Worm (Caenorhabditis elegans) whole organism, L2 larva: Measurements from ENCODE around the gene C50D2.1.
"Not testable (repeated sequence)": the region's sequence is repeated elsewhere in the genome, so short reads cannot be mapped to it uniquely, and the experiment has no call there.

Source experiments
- C34F6.9 ChIP-seq: fragments of 150-350 bp; optimal IDR thresholded peaks from 2 replicates; lab custom pipeline; 2014; ENCODE audit warnings: missing biosample characterization, missing genetic modification characterization
- R02D3.7 ChIP-seq: fragments of 150-350 bp; optimal IDR thresholded peaks from 2 replicates; lab custom pipeline; 2014; ENCODE audit warnings: missing biosample characterization, missing genetic modification characterization
- Y55F3AM.14 ChIP-seq: fragments of 200-800 bp; sonication (Bioruptor generic); optimal IDR thresholded peaks from 2 replicates; lab custom pipeline; 2018; ENCODE audit warnings: mild to moderate bottlenecking, missing genetic modification characterization, missing compliant biosample characterization
- ZK546.5 ChIP-seq: sonication (generic microtip); optimal IDR thresholded peaks from 2 replicates; lab custom pipeline; 2017; ENCODE audit warnings: missing biosample characterization, missing genetic modification characterization
- alr-1 ChIP-seq: fragments of 150-350 bp; optimal IDR thresholded peaks from 2 replicates; lab custom pipeline; 2014; ENCODE audit warnings: missing biosample characterization, missing genetic modification characterization
- ama-1 ChIP-seq: fragments of 150-350 bp; optimal IDR thresholded peaks from 2 replicates; lab custom pipeline; 2018; ENCODE audit warnings: inconsistent platforms
- blmp-1 ChIP-seq: sonication (generic microtip); optimal IDR thresholded peaks from 2 replicates; lab custom pipeline; 2017; ENCODE audit warnings: missing genetic modification characterization, mild to moderate bottlenecking, missing compliant biosample characterization, antibody characterized with exemption, moderate library complexity; ENCODE audit not compliant: insufficient read depth
- ceh-16 ChIP-seq: fragments of 150-350 bp; optimal IDR thresholded peaks from 2 replicates; lab custom pipeline; 2014; ENCODE audit warnings: missing biosample characterization, missing genetic modification characterization
- ceh-82 ChIP-seq: fragments of 150-350 bp; optimal IDR thresholded peaks from 2 replicates; lab custom pipeline; 2014; ENCODE audit warnings: missing biosample characterization, missing genetic modification characterization
- crh-2 ChIP-seq: sonication (generic microtip); optimal IDR thresholded peaks from 2 replicates; lab custom pipeline; 2017; ENCODE audit warnings: missing biosample characterization, missing genetic modification characterization
- dmd-4 ChIP-seq: sonication (generic microtip); optimal IDR thresholded peaks from 2 replicates; lab custom pipeline; 2017; ENCODE audit warnings: missing biosample characterization, missing genetic modification characterization
- elt-3 ChIP-seq: sonication (generic microtip); optimal IDR thresholded peaks from 2 replicates; lab custom pipeline; 2017; ENCODE audit warnings: missing biosample characterization, missing genetic modification characterization
- fos-1 ChIP-seq: fragments of 150-350 bp; optimal IDR thresholded peaks from 2 replicates; lab custom pipeline; 2014; ENCODE audit warnings: missing biosample characterization, missing genetic modification characterization
- gmeb-1 ChIP-seq: fragments of 150-350 bp; optimal IDR thresholded peaks from 2 replicates; lab custom pipeline; 2014; ENCODE audit warnings: missing biosample characterization, missing genetic modification characterization
- lin-13 ChIP-seq: fragments of 150-350 bp; optimal IDR thresholded peaks from 2 replicates; lab custom pipeline; 2014; ENCODE audit warnings: missing biosample characterization, missing genetic modification reagents, missing genetic modification characterization
- lsy-2 ChIP-seq, 2 experiments: fragments of 150-350 bp in 1 of 2; sonication (generic microtip) in 1 of 2; optimal IDR thresholded peaks; 2 replicates each; lab custom pipeline; 2014 to 2017; ENCODE audit warnings: missing biosample characterization in 2 of 2, missing genetic modification characterization in 2 of 2
- mab-5 ChIP-seq: fragments of 150-350 bp; optimal IDR thresholded peaks from 2 replicates; lab custom pipeline; 2014; ENCODE audit warnings: missing biosample characterization, missing genetic modification characterization
- nhr-12 ChIP-seq: fragments of 150-350 bp; optimal IDR thresholded peaks from 2 replicates; lab custom pipeline; 2014; ENCODE audit warnings: missing biosample characterization, missing genetic modification characterization
- nhr-129 ChIP-seq: fragments of 150-350 bp; optimal IDR thresholded peaks from 2 replicates; lab custom pipeline; 2014; ENCODE audit warnings: missing biosample characterization, missing genetic modification characterization
- nhr-21 ChIP-seq: fragments of 150-350 bp; optimal IDR thresholded peaks from 2 replicates; lab custom pipeline; 2014; ENCODE audit warnings: missing biosample characterization, missing genetic modification characterization
- nhr-23 ChIP-seq: fragments of 150-350 bp; optimal IDR thresholded peaks from 2 replicates; lab custom pipeline; 2014; ENCODE audit warnings: missing biosample characterization, missing genetic modification reagents, missing genetic modification characterization
- nhr-25 ChIP-seq: fragments of 150-350 bp; sonication (generic microtip); optimal IDR thresholded peaks from 3 replicates; lab custom pipeline; 2014; ENCODE audit warnings: missing biosample characterization, missing genetic modification characterization
- nhr-6 ChIP-seq: fragments of 150-350 bp; optimal IDR thresholded peaks from 2 replicates; lab custom pipeline; 2014; ENCODE audit warnings: missing biosample characterization, missing genetic modification characterization
- nhr-77 ChIP-seq: fragments of 150-350 bp; optimal IDR thresholded peaks from 2 replicates; lab custom pipeline; 2014; ENCODE audit warnings: missing biosample characterization, missing genetic modification characterization
- sem-4 ChIP-seq: fragments of 150-350 bp; optimal IDR thresholded peaks from 2 replicates; lab custom pipeline; 2014; ENCODE audit warnings: missing biosample characterization, missing genetic modification reagents, missing genetic modification characterization
- sma-3 ChIP-seq: sonication (generic microtip); optimal IDR thresholded peaks from 2 replicates; lab custom pipeline; 2016; ENCODE audit warnings: missing genetic modification reagents, missing genetic modification characterization, missing compliant biosample characterization
- unc-39 ChIP-seq: fragments of 150-350 bp; optimal IDR thresholded peaks from 2 replicates; lab custom pipeline; 2014; ENCODE audit warnings: missing biosample characterization, missing genetic modification characterization
- unc-55 ChIP-seq: fragments of 150-350 bp; sonication (generic microtip); optimal IDR thresholded peaks from 3 replicates; lab custom pipeline; 2014; ENCODE audit warnings: missing biosample characterization, missing genetic modification reagents, missing genetic modification characterization
- unc-62 ChIP-seq: fragments of 150-350 bp; optimal IDR thresholded peaks from 2 replicates; lab custom pipeline; 2014; ENCODE audit warnings: missing biosample characterization, missing genetic modification reagents, missing genetic modification characterization
- ztf-1 ChIP-seq: fragments of 200-800 bp; sonication (Bioruptor generic); conservative IDR thresholded peaks from 2 replicates; pipeline ENCODE4 v1.3.6; 2022; ENCODE audit warnings: missing genetic modification characterization, missing compliant biosample characterization
- ztf-11 ChIP-seq: sonication (generic microtip); optimal IDR thresholded peaks from 2 replicates; lab custom pipeline; 2017; ENCODE audit warnings: missing biosample characterization, missing genetic modification characterization
- ztf-4 ChIP-seq: fragments of 150-350 bp; optimal IDR thresholded peaks from 2 replicates; lab custom pipeline; 2014; ENCODE audit warnings: missing biosample characterization, missing genetic modification characterization

C50D2.1 gene

DNA sequence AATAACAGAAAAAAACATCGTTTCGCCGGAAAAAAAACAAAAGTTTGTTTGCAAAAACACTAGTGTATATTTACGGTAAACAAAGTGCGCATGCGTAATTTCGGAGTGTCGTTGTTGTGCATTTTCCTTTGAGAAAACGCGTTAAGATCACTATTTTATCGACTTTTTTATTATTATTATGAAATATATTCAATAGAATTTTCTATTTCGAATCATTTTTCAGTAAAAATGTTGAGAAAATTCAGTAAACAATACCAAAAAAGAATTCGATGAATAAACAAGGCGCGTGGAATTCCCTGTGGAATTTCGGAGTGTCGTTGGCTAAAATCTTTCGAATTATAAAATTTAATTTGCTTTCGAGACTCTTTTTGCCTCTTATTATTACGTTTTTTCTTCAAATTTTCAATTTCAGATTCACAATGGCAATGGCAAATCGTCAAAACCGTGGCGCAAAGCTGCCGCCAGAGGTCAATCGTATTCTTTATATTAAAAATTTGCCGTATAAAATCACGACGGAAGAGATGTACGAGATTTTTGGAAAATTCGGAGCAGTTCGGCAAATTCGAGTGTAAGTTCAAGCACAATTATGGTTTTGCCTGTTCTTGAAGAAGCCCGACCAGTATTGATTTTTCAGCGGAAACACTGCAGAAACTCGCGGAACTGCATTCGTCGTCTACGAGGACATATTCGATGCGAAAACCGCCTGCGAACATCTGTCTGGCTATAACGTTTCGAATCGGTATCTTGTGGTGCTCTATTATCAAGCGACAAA is 13.2 kb upstream of the C50D2.1 start, which contains the start of the genes luc-7L3 and sftb-6:
Gene luc-7L3 (minus strand): TSS at position 36 of the 772 bp plus-strand sequence.
Gene sftb-6 (plus strand): TSS at position 413 of the 772 bp plus-strand sequence.
- TF ChIP-seq R02D3.7 (peak; percentile 93), unc-39 (tag; lab: Kevin White, UChicago) (no peak), lin-13 (peak; percentile 57), lsy-2 (tag; optimal IDR thresholded peaks at IDR 0.05; lab: Kevin White, UChicago) (peak; percentile 54 to 83), nhr-6 (tag; lab: Kevin White, UChicago) (peak; percentile 20), crh-2 (tag; lab: Kevin White, UChicago) (peak; percentile 40), sma-3 (GFP tag; lab: Kevin White, UChicago) (peak; percentile 52), unc-62 (GFP tag; lab: Kevin White, UChicago) (no peak), ama-1 (lab: Kevin White, UChicago) (no peak), alr-1 (no peak), nhr-25 (tag; lab: Kevin White, UChicago) (peak; percentile 43), sem-4 (tag; lab: Kevin White, UChicago) (no peak), nhr-12 (no peak), gmeb-1 (peak; percentile 74), blmp-1 (tag; lab: Kevin White, UChicago) (no peak), nhr-21 (tag; lab: Kevin White, UChicago) (peak; percentile 19), unc-55 (GFP tag; lab: Kevin White, UChicago) (peak; percentile 74), C34F6.9 (tag; lab: Kevin White, UChicago) (peak; percentile 78), ceh-16 (tag; lab: Kevin White, UChicago) (no peak), ztf-11 (tag; lab: Kevin White, UChicago) (no peak), fos-1 (tag; lab: Kevin White, UChicago) (no peak)

DNA sequence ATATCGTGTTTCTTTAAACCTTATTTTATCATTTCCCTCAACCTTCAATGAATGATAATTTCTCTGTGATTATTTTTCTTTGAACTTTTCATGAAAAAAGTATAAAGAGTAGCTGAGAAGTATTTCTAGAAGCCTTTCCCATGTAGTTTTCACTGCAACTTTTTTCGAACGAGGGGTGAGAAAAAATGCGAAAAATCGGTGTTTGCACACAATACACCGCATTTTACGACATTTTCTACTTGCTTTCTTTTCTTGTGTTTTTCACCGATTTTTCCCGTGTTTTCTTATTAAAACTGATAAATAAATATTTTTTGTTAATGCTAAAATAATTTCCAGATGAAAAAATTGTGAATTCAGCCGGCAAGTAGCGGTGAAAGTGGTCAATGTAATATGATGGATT is 12.5 kb upstream of the C50D2.1 start, which contains the start of gene C50D2.10:
Gene C50D2.10 (plus strand): TSS at position 245 of the 400 bp plus-strand sequence.
- not testable (repeated sequence) for TF ChIP-seq ceh-16, crh-2, ztf-4 (tag; lab: Kevin White, UChicago)
- TF ChIP-seq, all 48 proteins: peak for 0; not testable (repeated sequence) for 48

DNA sequence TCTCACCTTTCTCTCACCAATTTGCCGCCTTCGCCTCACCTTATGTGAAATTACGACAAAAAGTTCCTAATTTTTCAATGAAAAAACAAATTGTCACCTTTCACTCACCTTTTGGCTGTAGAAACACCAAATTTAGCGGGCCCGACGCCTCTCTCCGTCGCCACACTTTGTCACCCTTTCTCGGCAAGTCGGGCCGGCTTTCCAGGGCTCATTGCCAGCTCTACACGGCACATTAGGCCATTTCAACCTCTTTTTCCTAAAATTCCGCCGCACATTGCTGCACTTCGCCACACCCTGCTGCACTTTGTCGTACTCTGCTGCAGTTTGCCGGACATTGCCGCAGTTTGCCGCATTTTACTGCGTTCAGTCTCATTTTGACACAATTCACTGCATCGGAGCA is 10.2 kb upstream of the C50D2.1 start:
- TF ChIP-seq nhr-129: no peak
- no peak for TF ChIP-seq ztf-11 (tag; lab: Kevin White, UChicago)
- TF ChIP-seq nhr-21 (tag; lab: Kevin White, UChicago): no peak
- no peak for TF ChIP-seq elt-3 (tag; lab: Kevin White, UChicago)
- TF ChIP-seq Y55F3AM.14 (GFP tag; lab: Kevin White, UChicago): no peak
- no peak for TF ChIP-seq unc-39 (tag; lab: Kevin White, UChicago)
- TF ChIP-seq ZK546.5 (tag; lab: Kevin White, UChicago): no peak
- TF ChIP-seq gmeb-1: no peak
- TF ChIP-seq fos-1 (tag; lab: Kevin White, UChicago): no peak
- no peak for TF ChIP-seq lin-13
- no peak for TF ChIP-seq nhr-77 (tag; lab: Kevin White, UChicago)
- no peak for TF ChIP-seq dmd-4 (tag; lab: Kevin White, UChicago)

DNA sequence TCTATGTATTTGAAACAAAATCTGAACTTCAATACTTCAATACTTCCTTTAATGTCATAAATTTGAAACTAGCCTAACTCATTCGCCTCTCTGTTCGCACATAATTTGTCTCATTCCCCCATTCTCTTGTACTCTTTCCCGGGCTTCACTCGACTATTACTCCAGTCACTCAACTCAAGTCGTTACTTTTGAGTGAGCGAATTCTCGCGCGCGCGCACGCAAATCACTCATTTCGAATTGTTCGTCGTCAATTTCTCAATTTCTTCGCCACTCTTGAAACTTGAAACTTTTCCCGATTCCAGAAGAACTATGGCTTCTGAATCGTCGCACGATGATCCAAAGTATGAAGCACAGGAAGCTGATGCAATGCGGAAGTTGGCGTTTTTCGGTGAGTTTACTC is 7.1 kb upstream of the C50D2.1 start, which contains the start of gene col-68:
Gene col-68 (plus strand): TSS at position 301 of the 400 bp plus-strand sequence.
- TF ChIP-seq ceh-82 (no peak), ztf-1 (GFP tag; lab: Robert Waterston, UW) (no peak), nhr-25 (tag; lab: Kevin White, UChicago) (no peak), sem-4 (tag; lab: Kevin White, UChicago) (no peak), nhr-129 (no peak), mab-5 (tag; lab: Kevin White, UChicago) (no peak)

DNA sequence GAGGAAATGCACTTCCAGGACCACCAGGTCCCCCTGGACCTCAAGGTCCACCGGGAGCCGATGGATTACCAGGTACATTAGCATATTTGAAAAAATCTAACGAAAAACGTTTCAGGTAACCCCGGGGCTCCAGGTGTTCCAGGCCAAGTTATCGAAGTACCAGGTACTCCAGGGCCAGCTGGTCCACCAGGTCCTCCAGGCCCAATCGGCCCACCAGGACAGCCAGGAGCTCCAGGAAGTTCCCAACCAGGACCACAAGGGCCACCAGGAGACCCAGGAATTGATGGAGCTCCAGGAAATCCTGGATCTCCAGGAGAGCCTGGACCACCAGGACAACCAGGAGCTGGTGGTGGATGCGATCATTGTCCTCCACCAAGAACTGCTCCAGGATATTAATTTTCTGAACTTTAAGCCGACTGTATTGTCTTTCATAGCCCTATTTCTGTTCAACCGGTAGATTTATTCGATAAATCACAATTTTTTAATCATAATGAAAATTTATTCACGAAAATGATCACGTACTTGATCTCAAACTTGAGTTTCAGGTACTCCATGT is 6.0 kb upstream of the C50D2.1 start:
- no peak for TF ChIP-seq lsy-2 (tag; optimal IDR thresholded peaks at IDR 0.05; lab: Kevin White, UChicago)
- no peak for TF ChIP-seq R02D3.7
- no peak for TF ChIP-seq nhr-21 (tag; lab: Kevin White, UChicago)
- TF ChIP-seq nhr-12: no peak
- no peak for TF ChIP-seq dmd-4 (tag; lab: Kevin White, UChicago)
- TF ChIP-seq ceh-82: no peak
- TF ChIP-seq lin-13: no peak
- no peak for TF ChIP-seq nhr-23
- no peak for TF ChIP-seq gmeb-1
- TF ChIP-seq fos-1 (tag; lab: Kevin White, UChicago): no peak
